Fruit fly (Drosophila melanogaster) whole organism, embryonic: ENCODE results near the gene CG31777.

Experiments
- Adf1 ChIP-seq: fragments of 200-800 bp; sonication (Bioruptor generic); IDR thresholded peaks from 2 replicates; pipeline ENCODE4 v1.3.6; 2022; ENCODE audit warnings: missing biosample characterization, missing genetic modification characterization
- Atf6 ChIP-seq: fragments of 200-800 bp; sonication (Bioruptor generic); IDR thresholded peaks from 2 replicates; pipeline ENCODE4 v1.3.6; 2022; ENCODE audit warnings: missing biosample characterization, missing genetic modification characterization
- CG1024 ChIP-seq: fragments of 200-800 bp; sonication (Bioruptor generic); IDR thresholded peaks from 2 replicates; pipeline ENCODE4 v1.3.6; 2022; ENCODE audit warnings: missing biosample characterization, missing genetic modification characterization
- CG11456 ChIP-seq: fragments of 200-800 bp; sonication (Bioruptor generic); IDR thresholded peaks from 3 replicates; pipeline ENCODE4 v1.3.6; 2022; ENCODE audit warnings: missing biosample characterization, missing genetic modification characterization
- CG11695 ChIP-seq: fragments of 200-800 bp; sonication (Bioruptor generic); IDR thresholded peaks from 3 replicates; pipeline ENCODE4 v1.3.6; 2022; ENCODE audit warnings: missing biosample characterization, missing genetic modification characterization
- CG11696 ChIP-seq: fragments of 200-800 bp; sonication (Bioruptor generic); IDR thresholded peaks from 2 replicates; pipeline ENCODE4 v1.3.6; 2022; ENCODE audit warnings: missing biosample characterization, missing genetic modification characterization
- CG12071 ChIP-seq: fragments of 200-800 bp; sonication (Bioruptor generic); optimal IDR thresholded peaks from 3 replicates; lab custom pipeline; 2018; ENCODE audit warnings: missing biosample characterization, mild to moderate bottlenecking, missing genetic modification characterization
- CG12236 ChIP-seq: fragments of 200-800 bp; sonication (Bioruptor generic); optimal IDR thresholded peaks from 2 replicates; lab custom pipeline; 2016; ENCODE audit warnings: missing biosample characterization, missing genetic modification characterization
- CG32532 ChIP-seq: fragments of 200-800 bp; sonication (Bioruptor generic); IDR thresholded peaks from 2 replicates; pipeline ENCODE4 v1.3.6; 2022; ENCODE audit warnings: missing biosample characterization, missing genetic modification characterization
- CG3281 ChIP-seq: fragments of 200-800 bp; sonication (Bioruptor generic); optimal IDR thresholded peaks from 3 replicates; lab custom pipeline; 2017; ENCODE audit warnings: missing biosample characterization, mild to moderate bottlenecking, missing genetic modification characterization
- CG4404 ChIP-seq: fragments of 200-800 bp; sonication (Bioruptor generic); IDR thresholded peaks from 2 replicates; pipeline ENCODE4 v1.3.6; 2022; ENCODE audit warnings: missing biosample characterization, missing genetic modification characterization
- CG4424 ChIP-seq: fragments of 200-800 bp; sonication (Bioruptor generic); optimal IDR thresholded peaks from 3 replicates; lab custom pipeline; 2016; ENCODE audit warnings: missing biosample characterization, missing genetic modification characterization
- CG8359 ChIP-seq: fragments of 200-800 bp; sonication (Bioruptor generic); optimal IDR thresholded peaks from 2 replicates; lab custom pipeline; 2017; ENCODE audit warnings: missing biosample characterization, mild to moderate bottlenecking, missing genetic modification characterization, borderline replicate concordance
- CG9817 ChIP-seq: fragments of 200-800 bp; sonication (Bioruptor generic); optimal IDR thresholded peaks from 2 replicates; lab custom pipeline; 2018; ENCODE audit warnings: missing biosample characterization, mild to moderate bottlenecking, missing genetic modification characterization, moderate library complexity
- CTCF ChIP-seq: fragments of 200-800 bp; sonication (Bioruptor generic); optimal IDR thresholded peaks from 2 replicates; lab custom pipeline; 2017; ENCODE audit warnings: missing biosample characterization, mild to moderate bottlenecking, missing genetic modification characterization, moderate library complexity
- CoRest ChIP-seq: fragments of 200-800 bp; sonication (Bioruptor generic); optimal IDR thresholded peaks from 3 replicates; lab custom pipeline; 2018; ENCODE audit warnings: missing biosample characterization, mild to moderate bottlenecking, missing genetic modification characterization, moderate library complexity
- E2f2 ChIP-seq: fragments of 200-800 bp; sonication (Bioruptor generic); IDR thresholded peaks from 2 replicates; pipeline ENCODE4 v1.3.6; 2022; ENCODE audit warnings: missing biosample characterization, missing genetic modification characterization
- Fer3 ChIP-seq: fragments of 200-800 bp; sonication (Bioruptor generic); optimal IDR thresholded peaks from 2 replicates; lab custom pipeline; 2018; ENCODE audit warnings: missing biosample characterization, mild to moderate bottlenecking, missing genetic modification characterization, moderate library complexity
- HHEX ChIP-seq: fragments of 200-800 bp; sonication (Bioruptor generic); optimal IDR thresholded peaks from 3 replicates; lab custom pipeline; 2017; ENCODE audit warnings: missing biosample characterization, mild to moderate bottlenecking, missing genetic modification characterization, missing genetic modification reagents
- Hsf ChIP-seq: fragments of 200-800 bp; sonication (Bioruptor generic); optimal IDR thresholded peaks from 3 replicates; lab custom pipeline; 2016; ENCODE audit warnings: missing biosample characterization, missing genetic modification characterization
- PHDP ChIP-seq: fragments of 200-800 bp; sonication (Bioruptor generic); optimal IDR thresholded peaks from 3 replicates; lab custom pipeline; 2018; ENCODE audit warnings: missing biosample characterization, mild to moderate bottlenecking, missing genetic modification characterization, moderate library complexity
- Pdp1 ChIP-seq, 2 experiments: fragments of 200-800 bp; sonication (Bioruptor generic); optimal IDR thresholded peaks; 3 replicates each; lab custom pipeline; 2016; ENCODE audit warnings: missing biosample characterization in 2 of 2, missing genetic modification characterization in 2 of 2, mild to moderate bottlenecking in 1 of 2, moderate library complexity in 1 of 2
- Sox100B ChIP-seq: fragments of 200-800 bp; sonication (Bioruptor generic); optimal IDR thresholded peaks from 3 replicates; lab custom pipeline; 2018; ENCODE audit warnings: missing biosample characterization, mild to moderate bottlenecking, missing genetic modification characterization
- Ssrp ChIP-seq: fragments of 200-800 bp; sonication (Bioruptor generic); optimal IDR thresholded peaks from 2 replicates; lab custom pipeline; 2018; ENCODE audit warnings: missing biosample characterization, mild to moderate bottlenecking, missing genetic modification characterization, moderate library complexity
- Xrp1 ChIP-seq: fragments of 200-800 bp; sonication (Bioruptor generic); IDR thresholded peaks from 2 replicates; pipeline ENCODE4 v1.3.6; 2022; ENCODE audit warnings: missing biosample characterization, missing genetic modification characterization
- al ChIP-seq: fragments of 200-800 bp; sonication (Bioruptor generic); IDR thresholded peaks from 2 replicates; pipeline ENCODE4 v1.3.6; 2022; ENCODE audit warnings: missing biosample characterization, missing genetic modification characterization
- ara ChIP-seq: fragments of 200-800 bp; sonication (Bioruptor generic); IDR thresholded peaks from 2 replicates; pipeline ENCODE4 v1.3.6; 2022; ENCODE audit warnings: missing biosample characterization, missing genetic modification characterization
- cwo ChIP-seq: fragments of 200-800 bp; sonication (Bioruptor generic); optimal IDR thresholded peaks from 3 replicates; lab custom pipeline; 2017; ENCODE audit warnings: missing biosample characterization, missing genetic modification characterization, mild to moderate bottlenecking, moderate library complexity, missing genetic modification reagents
- dan ChIP-seq: fragments of 200-800 bp; sonication (Bioruptor generic); IDR thresholded peaks from 2 replicates; pipeline ENCODE4 v1.3.6; 2022; ENCODE audit warnings: missing biosample characterization, missing genetic modification characterization
- dysf ChIP-seq: fragments of 200-800 bp; sonication (Bioruptor generic); IDR thresholded peaks from 3 replicates; pipeline ENCODE4 v1.3.6; 2022; ENCODE audit warnings: missing biosample characterization, missing genetic modification characterization
- fd96Cb ChIP-seq: fragments of 200-800 bp; sonication (Bioruptor generic); optimal IDR thresholded peaks from 2 replicates; lab custom pipeline; 2018; ENCODE audit warnings: missing biosample characterization, mild to moderate bottlenecking, missing genetic modification characterization, moderate library complexity
- gem ChIP-seq: fragments of 200-800 bp; sonication (Bioruptor generic); optimal IDR thresholded peaks from 2 replicates; lab custom pipeline; 2019; ENCODE audit warnings: missing biosample characterization, mild to moderate bottlenecking, missing genetic modification characterization, moderate library complexity
- hkb ChIP-seq, 2 experiments: fragments of 200-800 bp in 1 of 2; fragments of >200 bp in 1 of 2; sonication (Bioruptor generic) in 1 of 2; IDR thresholded peaks in 1 of 2; optimal IDR thresholded peaks in 1 of 2; 2 replicates each; pipeline versions ENCODE4 v1.3.6 to Lab custom; 2017 to 2022; ENCODE audit warnings: missing biosample characterization in 1 of 2, missing genetic modification characterization in 1 of 2
- ind ChIP-seq: fragments of 200-800 bp; sonication (Bioruptor generic); optimal IDR thresholded peaks from 3 replicates; lab custom pipeline; 2016; ENCODE audit warnings: missing biosample characterization, missing genetic modification characterization
- lilli ChIP-seq: fragments of 200-800 bp; sonication (Bioruptor generic); optimal IDR thresholded peaks from 3 replicates; lab custom pipeline; 2016; ENCODE audit warnings: missing biosample characterization, missing genetic modification characterization
- lmd ChIP-seq: fragments of 200-800 bp; sonication (Bioruptor generic); IDR thresholded peaks from 2 replicates; pipeline ENCODE4 v1.3.6; 2022; ENCODE audit warnings: missing biosample characterization, missing genetic modification characterization
- mam ChIP-seq: fragments of 200-800 bp; sonication (Bioruptor generic); optimal IDR thresholded peaks from 3 replicates; lab custom pipeline; 2016; ENCODE audit warnings: missing biosample characterization, missing genetic modification characterization
- nau ChIP-seq: fragments of 200-800 bp; sonication (Bioruptor generic); optimal IDR thresholded peaks from 3 replicates; lab custom pipeline; 2017; ENCODE audit warnings: missing biosample characterization, mild to moderate bottlenecking, missing genetic modification characterization, missing genetic modification reagents
- org-1 ChIP-seq: fragments of 200-800 bp; sonication (Bioruptor generic); optimal IDR thresholded peaks from 2 replicates; lab custom pipeline; 2017; ENCODE audit warnings: missing biosample characterization, missing genetic modification characterization
- pan ChIP-seq, 4 experiments: fragments of >200 bp in 3 of 4; fragments of 200-800 bp in 1 of 4; sonication (Bioruptor generic) in 1 of 4; optimal IDR thresholded peaks in 3 of 4; IDR thresholded peaks in 1 of 4; 2 replicates each; pipeline versions ENCODE4 v1.3.6 to Lab custom; 2017 to 2022; ENCODE audit warnings: missing biosample characterization in 2 of 4, missing genetic modification characterization in 2 of 4, mixed read lengths in 1 of 4
- scrt ChIP-seq: fragments of 200-800 bp; sonication (Bioruptor generic); optimal IDR thresholded peaks from 2 replicates; lab custom pipeline; 2018; ENCODE audit warnings: missing biosample characterization, mild to moderate bottlenecking, missing genetic modification characterization, moderate library complexity
- sens ChIP-seq: fragments of 200-800 bp; sonication (Bioruptor generic); peaks from one replicate; lab custom pipeline; 2016; ENCODE audit warnings: missing biosample characterization, missing genetic modification characterization
- so ChIP-seq: fragments of 200-800 bp; sonication (Bioruptor generic); IDR thresholded peaks from 3 replicates; pipeline ENCODE4 v1.3.6; 2022; ENCODE audit warnings: missing biosample characterization, missing genetic modification characterization
- zen ChIP-seq: fragments of 200-800 bp; sonication (Bioruptor generic); optimal IDR thresholded peaks from 3 replicates; lab custom pipeline; 2018; ENCODE audit warnings: missing biosample characterization, mild to moderate bottlenecking, missing genetic modification characterization, moderate library complexity
- zfh2 ChIP-seq: fragments of 200-800 bp; sonication (Bioruptor generic); optimal IDR thresholded peaks from 2 replicates; lab custom pipeline; 2016; ENCODE audit warnings: missing biosample characterization, missing genetic modification characterization

CG31777 gene

DNA sequence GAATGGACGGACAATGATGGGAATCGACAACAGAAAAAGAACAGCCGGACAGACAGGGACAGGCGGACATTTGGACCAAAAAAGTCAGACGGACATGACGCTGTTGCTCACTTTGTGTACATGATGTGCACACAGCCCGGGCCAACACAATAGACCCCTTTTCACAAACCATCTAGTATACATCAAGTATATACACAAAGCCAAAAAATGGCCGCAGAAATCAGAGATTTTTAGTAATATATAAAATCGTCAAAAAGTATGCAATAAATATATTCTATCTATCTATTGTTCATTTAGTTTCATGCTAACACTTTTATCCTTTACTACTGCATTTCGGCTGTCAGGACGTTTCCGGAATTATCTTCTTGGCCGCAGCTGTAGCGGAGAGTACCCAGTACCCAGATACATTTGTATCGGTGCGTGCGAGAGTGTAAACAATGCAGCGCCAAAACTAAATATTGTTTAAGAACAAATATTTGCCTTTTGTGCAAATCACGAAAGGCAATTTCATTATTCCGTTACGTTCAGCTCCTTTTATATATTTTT, 12.6 kb upstream of the CG31777 start (continued):
- TF ChIP-seq CoRest (peak; percentile 41), CTCF (GFP tag; lab: Kevin White, UChicago) (peak; percentile 35), CG12236 (GFP tag; lab: Kevin White, UChicago) (no peak), ara (no peak; the same call in 1 of the 2 replicates), CG11695 (GFP tag; lab: Robert Waterston, UW) (0 out of 3 replicates have a peak, but pooled peaks have one; percentile 20), PHDP (tag; lab: Kevin White, UChicago) (peak; percentile 36), CG32532 (GFP tag; lab: Robert Waterston, UW) (peak; percentile 36; the same call in 1 of the 2 replicates), pan (optimal IDR thresholded peaks at IDR 0.05; lab: Kevin White, UChicago) (no peak), pan (GFP tag; optimal IDR thresholded peaks at IDR 0.05 in 1 of 2, IDR thresholded peaks at IDR 0.05 in 1 of 2) (no peak), CG11696 (GFP tag; lab: Robert Waterston, UW) (peak; percentile 59), dysf (GFP tag; lab: Robert Waterston, UW) (peak; percentile 22; the same call in 1 of the 3 replicates), mam (GFP tag; lab: Kevin White, UChicago) (peak; percentile 6), CG1024 (GFP tag; lab: Robert Waterston, UW) (0 out of 2 replicates have a peak, but pooled peaks have one; percentile 14), Fer3 (peak; percentile 27), zfh2 (no peak), dan (GFP tag; lab: Robert Waterston, UW) (no peak), CG4404 (GFP tag; lab: Robert Waterston, UW) (no peak), Adf1 (GFP tag; lab: Robert Waterston, UW) (no peak), nau (GFP tag; lab: Kevin White, UChicago) (peak; percentile 39), E2f2 (peak; percentile 16; the same call in 1 of the 2 replicates), ind (GFP tag; lab: Kevin White, UChicago) (peak; percentile 9), CG12071 (GFP tag; lab: Kevin White, UChicago) (peak; percentile 23), scrt (peak; percentile 19), Ssrp (peak; percentile 7), HHEX (GFP tag; lab: Kevin White, UChicago) (peak; percentile 30), so (GFP tag; lab: Robert Waterston, UW) (0 out of 3 replicates have a peak, but pooled peaks have one; percentile 33), CG4424 (GFP tag; lab: Kevin White, UChicago) (peak; percentile 36), al (GFP tag; lab: Robert Waterston, UW) (peak; percentile 36; the same call in 1 of the 2 replicates), gem (tag; lab: Kevin White, UChicago) (no peak), CG9817 (tag; lab: Kevin White, UChicago) (peak; percentile 14), cwo (GFP tag; lab: Kevin White, UChicago) (peak; percentile 17), fd96Cb (tag; lab: Kevin White, UChicago) (peak; percentile 26), Pdp1 (GFP tag; optimal IDR thresholded peaks at IDR 0.05; lab: Kevin White, UChicago) (no peak), org-1 (GFP tag; lab: Kevin White, UChicago) (peak; percentile 0), CG8359 (GFP tag; lab: Kevin White, UChicago) (no peak), sens (GFP tag; lab: Kevin White, UChicago) (peak; percentile 70), Sox100B (GFP tag; lab: Kevin White, UChicago) (peak; percentile 39), hkb (optimal IDR thresholded peaks at IDR 0.05; lab: Kevin White, UChicago) (no peak), hkb (GFP tag; IDR thresholded peaks at IDR 0.05; lab: Robert Waterston, UW) (0 out of 2 replicates have a peak, but pooled peaks have one; percentile 23), CG11456 (no peak), CG3281 (GFP tag; lab: Kevin White, UChicago) (peak; percentile 59), lilli (GFP tag; lab: Kevin White, UChicago) (peak; percentile 23), Hsf (peak; percentile 3), Atf6 (GFP tag; lab: Robert Waterston, UW) (peak; percentile 70), Xrp1 (0 out of 2 replicates have a peak, but pooled peaks have one; percentile 21), lmd (peak; percentile 41; the same call in 1 of the 2 replicates), zen (tag; lab: Kevin White, UChicago) (no peak)
